Fruit fly (Drosophila melanogaster) whole organism, larva: ENCODE results near the gene PGRP-SA.
"Not testable (repeated sequence)": the region's sequence is repeated elsewhere in the genome, so short reads cannot be mapped to it uniquely, and the experiment has no call there.

Experiments
- noc ChIP-seq: fragments of 200-800 bp; sonication (Bioruptor generic); optimal IDR thresholded peaks from 3 replicates; lab custom pipeline; 2019; ENCODE audit warnings: missing biosample characterization, mild to moderate bottlenecking, missing genetic modification characterization, moderate library complexity

Gene PGRP-SA

DNA sequence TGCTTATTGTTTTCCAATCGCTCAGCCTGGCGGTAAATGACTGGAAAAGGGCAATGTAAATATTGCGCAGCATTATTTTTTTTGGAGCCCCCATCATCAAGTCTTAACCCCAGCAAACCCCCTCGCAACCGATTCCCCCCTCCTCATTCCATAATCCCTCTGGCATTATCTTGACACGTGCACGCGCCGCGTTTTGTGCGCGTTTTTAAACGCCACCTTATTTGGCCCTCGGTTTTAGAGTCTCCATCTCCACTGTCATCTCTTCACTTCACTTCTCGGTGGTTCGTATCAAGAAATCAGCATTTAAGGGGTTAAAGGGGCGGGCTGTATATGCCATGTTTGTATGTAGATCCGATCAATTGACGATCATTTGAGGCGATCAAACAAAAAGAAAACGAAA, 14.5 kb upstream of the PGRP-SA start:
- no peak for TF ChIP-seq noc

dm6 chrX:11548701-11549100, 12.7 kb upstream of the PGRP-SA start:
- TF ChIP-seq noc: no peak

DNA sequence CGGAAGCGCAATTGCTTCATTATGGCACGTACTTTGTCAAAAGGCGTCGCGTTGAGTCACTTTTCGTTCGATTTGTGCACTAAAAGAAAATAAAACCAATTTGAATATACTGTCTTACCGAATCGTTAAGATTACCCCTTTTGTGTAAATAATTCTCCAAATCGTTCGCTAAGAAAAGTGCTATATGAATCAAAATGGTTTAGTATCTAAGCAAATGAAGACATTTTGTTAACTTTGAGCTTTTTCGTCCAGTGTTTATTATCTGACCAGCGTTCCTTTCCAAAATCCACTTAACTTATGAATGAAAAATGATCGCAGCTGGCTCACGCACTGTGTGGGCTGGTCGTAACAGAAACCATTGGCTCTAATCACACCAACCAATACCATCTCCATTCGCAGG, 11.4 kb upstream of the PGRP-SA start:
- TF ChIP-seq noc: peak; percentile 41

dm6 chrX:11555070-11555469, 6.4 kb upstream of the PGRP-SA start:
- no peak for TF ChIP-seq noc

DNA sequence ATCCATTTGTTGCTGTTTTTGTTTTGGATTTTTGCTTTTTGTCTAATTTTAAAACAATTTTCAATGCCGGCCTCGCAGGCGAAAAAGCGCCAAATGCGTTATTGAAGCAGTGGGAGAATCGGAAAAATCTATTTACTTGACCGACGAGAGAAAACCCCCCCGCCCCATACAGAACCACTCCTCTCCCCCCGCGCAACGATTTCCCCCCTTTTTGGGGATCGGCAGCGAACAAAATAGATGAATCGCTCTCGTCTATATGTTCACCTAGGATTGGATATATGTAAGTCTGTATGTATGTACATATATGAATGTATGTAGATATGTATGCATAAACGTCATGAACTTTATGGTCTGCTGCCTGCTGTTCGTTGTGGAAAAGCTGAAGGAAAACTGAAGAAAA, 4.7 kb upstream of the PGRP-SA start:
- TF ChIP-seq noc: no peak

- TF ChIP-seq noc: no peak
Measured at dm6 chrX:11558389-11558908, 3.0 kb upstream of the PGRP-SA start, which contains the start of gene CG1572. Gene CG1572, minus strand, starts transcription at chrX:11558654.

DNA sequence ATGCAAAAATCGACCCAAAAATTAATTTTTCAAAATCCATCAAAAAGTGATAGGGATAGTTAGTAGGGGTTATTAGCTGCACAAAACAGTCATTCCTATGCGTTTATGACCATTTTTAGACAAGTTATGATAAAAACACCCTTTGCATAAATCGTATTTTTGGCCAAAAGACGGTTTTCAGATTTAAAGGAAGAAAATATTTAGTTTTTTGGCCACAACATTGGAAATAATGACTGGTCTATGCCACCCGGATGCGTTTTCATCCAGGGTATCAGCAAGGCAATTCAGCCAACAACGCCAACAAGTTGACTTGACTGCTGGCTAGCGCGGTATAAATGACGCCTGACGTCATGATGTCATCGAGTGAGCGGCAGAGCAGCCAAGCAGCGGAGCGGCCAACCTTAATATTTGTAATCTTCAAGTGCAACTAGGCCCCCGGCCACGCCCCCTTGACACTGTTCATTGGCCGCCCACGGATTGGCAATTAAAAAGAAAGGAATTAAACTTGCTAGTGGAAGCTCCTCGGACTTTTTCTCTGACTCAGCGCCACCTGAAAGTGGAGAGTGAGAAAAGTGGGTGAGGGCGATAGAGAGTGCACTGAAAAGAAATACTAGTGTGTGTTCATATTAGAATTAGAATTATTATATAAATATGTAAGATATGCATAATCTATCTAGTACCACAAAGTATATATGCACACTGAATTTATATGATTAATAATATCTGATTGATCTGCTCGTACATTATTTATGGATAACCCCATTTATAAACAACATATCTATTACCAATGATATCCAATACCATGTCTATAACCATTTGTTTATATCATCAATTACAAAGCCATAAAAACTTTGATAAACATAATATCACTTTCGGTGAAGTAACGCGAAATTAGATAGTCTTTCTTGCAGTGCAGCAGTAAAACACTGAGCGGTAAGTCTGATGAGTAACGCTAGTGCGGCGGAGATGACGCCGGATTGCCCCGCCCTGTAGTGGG, 1.4 kb upstream of the PGRP-SA start:
- peak; percentile 97 for TF ChIP-seq noc

DNA sequence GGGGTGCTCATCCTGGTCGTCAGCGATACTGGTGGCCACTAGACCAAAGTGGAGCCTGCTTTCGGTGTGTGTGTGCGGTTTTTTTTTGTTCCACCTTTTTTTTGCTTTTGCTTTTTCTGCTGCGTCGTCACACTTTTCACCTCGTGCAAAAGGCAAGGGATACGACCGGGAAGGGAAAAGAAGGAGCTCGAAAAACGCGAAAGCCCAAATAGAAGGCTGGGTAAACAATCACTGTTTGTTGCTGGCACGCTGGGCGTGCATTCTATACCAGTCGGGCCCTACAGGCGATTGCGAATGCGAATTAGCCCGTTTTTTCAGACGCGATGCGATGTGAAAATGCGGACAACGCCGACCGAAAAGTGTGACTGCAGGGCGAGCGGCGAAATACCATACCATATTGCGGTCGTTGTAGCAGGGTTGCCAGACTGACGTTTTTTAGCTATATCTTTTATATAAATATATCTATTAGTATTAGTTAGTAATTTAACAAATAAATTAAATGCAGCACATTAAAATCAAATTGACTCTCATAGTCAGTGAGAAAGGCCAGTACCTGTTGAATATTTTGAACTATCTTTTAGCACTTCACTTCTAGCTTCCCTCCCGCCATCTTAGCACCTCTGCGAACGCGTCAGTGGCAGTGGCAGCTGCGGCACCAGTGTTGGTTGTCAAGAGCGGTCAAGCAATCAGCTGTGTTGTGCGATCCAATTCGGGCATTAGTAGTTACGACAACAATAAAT, 8.7 kb downstream of the PGRP-SA start, which contains the start of the genes Polr2A and CG11699:
TSS of gene Polr2A (minus strand) at position 371 of the 740 bp plus-strand sequence.
TSS of gene CG11699 (plus strand) at position 666 of the 740 bp plus-strand sequence.
- peak; percentile 67 for TF ChIP-seq noc

DNA sequence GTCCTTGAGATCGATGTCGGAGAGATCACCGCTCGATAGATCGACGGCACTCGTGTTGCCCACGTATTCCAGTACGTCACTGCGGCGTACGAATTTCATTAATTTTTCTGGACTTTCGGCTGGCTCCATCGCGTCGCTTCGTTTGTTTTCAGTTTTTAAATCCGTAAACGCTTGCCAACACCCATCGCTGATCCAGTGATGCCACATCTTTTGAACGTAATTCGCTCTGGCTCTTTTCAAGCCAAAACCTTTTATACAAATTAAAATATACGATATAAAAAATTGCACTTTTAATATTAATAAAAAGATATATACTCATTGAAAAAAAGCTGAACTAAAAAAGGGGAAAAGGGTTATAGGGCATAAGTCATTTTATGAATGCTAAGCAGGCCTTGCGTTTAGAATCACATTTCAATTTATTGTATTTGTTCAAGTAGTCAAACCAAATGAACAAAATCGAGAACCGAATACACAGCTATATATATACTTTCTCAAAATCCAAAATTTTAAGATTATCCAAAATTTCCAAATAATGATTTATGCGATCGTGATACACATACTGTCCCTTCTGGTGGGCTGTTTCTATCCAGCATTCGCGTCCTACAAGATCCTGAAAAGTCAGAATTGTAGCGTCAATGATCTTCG, 10.9 kb downstream of the PGRP-SA start, which contains the start of the genes Kmn1 and Reepl1:
TSS of gene Kmn1 (minus strand) at position 173 of the 645 bp plus-strand sequence.
TSS of gene Reepl1 (plus strand) at position 438 of the 645 bp plus-strand sequence.
- TF ChIP-seq noc: no peak

dm6 chrX:11573529-11573928, 12.1 kb downstream of the PGRP-SA start, which contains the start of gene CG11696:
Gene CG11696, plus strand, starts transcription at chrX:11573731.
- TF ChIP-seq noc: no peak

DNA sequence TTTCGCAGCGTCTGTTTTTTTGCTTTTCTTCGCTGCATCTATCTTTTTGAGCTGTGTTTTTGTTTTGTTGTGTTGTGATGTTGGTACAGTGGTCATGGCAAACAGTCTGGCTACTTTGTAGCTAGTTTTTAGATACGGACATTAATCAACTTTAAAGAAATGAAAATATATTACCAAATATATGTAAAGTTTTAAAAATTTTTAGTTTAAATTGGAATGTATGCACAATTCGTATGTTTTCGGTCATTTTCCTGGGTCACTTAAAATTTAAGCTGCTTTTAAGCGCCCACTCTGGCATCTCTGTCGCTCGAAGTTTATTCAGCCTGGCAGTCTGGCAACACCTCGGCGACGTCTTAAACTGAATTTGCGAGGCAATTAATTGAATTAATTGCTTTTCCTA, 15.1 kb downstream of the PGRP-SA start, which contains the start of gene CG11695:
TSS of gene CG11695 (plus strand) at position 344 of the 400 bp plus-strand sequence.
- peak; percentile 54 for TF ChIP-seq noc

dm6 chrX:11578841-11579240, 17.4 kb downstream of the PGRP-SA start:
- no peak for TF ChIP-seq noc

dm6 chrX:11580200-11580840, 18.9 kb downstream of the PGRP-SA start, which contains the start of gene nod:
Gene nod, plus strand, starts transcription at chrX:11580772.
- TF ChIP-seq noc: peak; percentile 47

- TF ChIP-seq noc: no peak
Measured at dm6 chrX:11584075-11584474, 22.6 kb downstream of the PGRP-SA start, which contains the start of gene pkm. Gene pkm, minus strand, starts transcription at chrX:11584175.

DNA sequence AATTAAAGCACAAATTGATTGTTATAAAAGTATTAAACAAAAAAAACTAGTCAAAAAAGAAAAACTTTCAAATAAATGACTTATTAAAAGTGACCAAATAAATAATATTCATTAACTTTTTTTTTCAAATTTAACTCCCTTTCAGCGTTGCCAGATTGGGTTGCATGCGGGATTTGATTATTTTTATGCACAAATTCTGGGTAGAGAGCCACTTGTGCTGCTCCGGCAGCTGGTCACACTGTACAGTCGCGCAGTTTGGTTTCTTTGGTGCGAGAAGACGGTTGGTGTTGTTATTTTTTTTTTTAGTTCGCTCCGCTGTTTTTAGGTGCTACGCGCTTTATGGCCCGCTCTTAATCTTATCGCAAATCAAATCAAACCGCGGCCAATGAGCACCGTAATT, 38.1 kb downstream of the PGRP-SA start, which contains the start of gene rho-4:
TSS of gene rho-4 (plus strand) at position 250 of the 400 bp plus-strand sequence.
- not testable (repeated sequence) for TF ChIP-seq noc
